Fruit fly (Drosophila melanogaster) whole organism, adult: ENCODE results near the gene SmB.

Source experiments
- CG11617 ChIP-seq: fragments of 200-800 bp; sonication (Bioruptor generic); optimal IDR thresholded peaks from 2 replicates; lab custom pipeline; 2017; ENCODE audit warnings: mild to moderate bottlenecking, missing biosample characterization, missing genetic modification reagents, missing genetic modification characterization
- CG12768 ChIP-seq: fragments of 200-800 bp; sonication (Bioruptor generic); optimal IDR thresholded peaks from 2 replicates; lab custom pipeline; 2017; ENCODE audit warnings: missing biosample characterization, missing genetic modification characterization, mild to moderate bottlenecking, moderate library complexity, missing genetic modification reagents
- CG14711 ChIP-seq: fragments of 200-800 bp; sonication (Bioruptor generic); optimal IDR thresholded peaks from 2 replicates; lab custom pipeline; 2018; ENCODE audit warnings: missing biosample characterization, mild to moderate bottlenecking, missing genetic modification characterization, moderate library complexity
- CG1620 ChIP-seq: fragments of 200-800 bp; sonication (Bioruptor generic); optimal IDR thresholded peaks from 2 replicates; lab custom pipeline; 2016; ENCODE audit warnings: missing biosample characterization, missing genetic modification characterization
- CG33017 ChIP-seq: fragments of 200-800 bp; sonication (Bioruptor generic); optimal IDR thresholded peaks from 2 replicates; lab custom pipeline; 2018; ENCODE audit warnings: missing biosample characterization, mild to moderate bottlenecking, missing genetic modification characterization, moderate library complexity
- CG5204 ChIP-seq: fragments of 200-800 bp; sonication (Bioruptor generic); optimal IDR thresholded peaks from 2 replicates; lab custom pipeline; 2016; ENCODE audit warnings: missing biosample characterization, missing genetic modification characterization
- CG7045 ChIP-seq: fragments of 200-800 bp; sonication (Bioruptor generic); optimal IDR thresholded peaks from 2 replicates; lab custom pipeline; 2017; ENCODE audit warnings: missing biosample characterization, mild to moderate bottlenecking, missing genetic modification characterization
- CG7101 ChIP-seq: fragments of 200-800 bp; sonication (Bioruptor generic); optimal IDR thresholded peaks from 2 replicates; lab custom pipeline; 2018; ENCODE audit warnings: missing biosample characterization, mild to moderate bottlenecking, missing genetic modification characterization, moderate library complexity
- Clk ChIP-seq: fragments of 200-800 bp; sonication (Bioruptor generic); optimal IDR thresholded peaks from 2 replicates; lab custom pipeline; 2017; ENCODE audit warnings: missing biosample characterization, missing genetic modification characterization
- Crg-1 ChIP-seq: fragments of 200-800 bp; sonication (Bioruptor generic); optimal IDR thresholded peaks from 2 replicates; lab custom pipeline; 2016; ENCODE audit warnings: missing biosample characterization, missing genetic modification characterization
- Hr96 ChIP-seq: fragments of 200-800 bp; sonication (Bioruptor generic); optimal IDR thresholded peaks from 2 replicates; lab custom pipeline; 2016; ENCODE audit warnings: missing biosample characterization, missing genetic modification characterization
- Mnt ChIP-seq: fragments of 200-800 bp; sonication (Bioruptor generic); optimal IDR thresholded peaks from 2 replicates; lab custom pipeline; 2016; ENCODE audit warnings: missing biosample characterization, mild to moderate bottlenecking, missing genetic modification characterization
- bab1 ChIP-seq: fragments of 200-800 bp; sonication (Bioruptor generic); optimal IDR thresholded peaks from 3 replicates; lab custom pipeline; 2019; ENCODE audit warnings: missing biosample characterization, mild to moderate bottlenecking, missing genetic modification characterization, moderate library complexity
- cic ChIP-seq: fragments of 200-800 bp; sonication (Bioruptor generic); optimal IDR thresholded peaks from 2 replicates; lab custom pipeline; 2017; ENCODE audit warnings: missing biosample characterization, mild to moderate bottlenecking, missing genetic modification characterization, moderate library complexity
- cnc ChIP-seq, 2 experiments: fragments of >200 bp; optimal IDR thresholded peaks; 2 replicates each; lab custom pipeline; 2017
- kay ChIP-seq: fragments of 200-800 bp; sonication (Bioruptor generic); peaks from one replicate; lab custom pipeline; 2016; ENCODE audit warnings: missing biosample characterization, missing genetic modification characterization, borderline replicate concordance
- ovo ChIP-seq: fragments of 200-800 bp; sonication (Bioruptor generic); optimal IDR thresholded peaks from 2 replicates; lab custom pipeline; 2016; ENCODE audit warnings: missing biosample characterization, missing genetic modification characterization
- pad ChIP-seq: fragments of 200-800 bp; sonication (Bioruptor generic); optimal IDR thresholded peaks from 3 replicates; lab custom pipeline; 2017; ENCODE audit warnings: missing biosample characterization, missing genetic modification characterization, mild to moderate bottlenecking, moderate library complexity, missing genetic modification reagents
- tj ChIP-seq: fragments of 200-800 bp; sonication (Bioruptor generic); optimal IDR thresholded peaks from 3 replicates; lab custom pipeline; 2017; ENCODE audit warnings: missing biosample characterization, mild to moderate bottlenecking, missing genetic modification characterization, moderate library complexity
- toe ChIP-seq: fragments of 200-800 bp; sonication (Bioruptor generic); optimal IDR thresholded peaks from 2 replicates; lab custom pipeline; 2016; ENCODE audit warnings: missing biosample characterization, missing genetic modification characterization

The SmB gene

dm6 chr2L:10428528-10428927, 2.1 kb upstream of the SmB start, which contains the start of gene CG5188:
CG5188 (plus strand) TSS chr2L:10428829.
- no peak for TF ChIP-seq CG1620
- TF ChIP-seq CG33017 = peak; percentile 66
- peak; percentile 55 for TF ChIP-seq CG7101
- TF ChIP-seq CG7045 (GFP tag; lab: Kevin White, UChicago) = peak; percentile 10
- peak; percentile 59 for TF ChIP-seq CG14711 (tag; lab: Kevin White, UChicago)
- peak; percentile 51 for TF ChIP-seq bab1 (GFP tag; lab: Kevin White, UChicago)
- TF ChIP-seq Crg-1 = no peak
- TF ChIP-seq toe (GFP tag; lab: Kevin White, UChicago) = no peak
- no peak for TF ChIP-seq CG12768 (GFP tag; lab: Kevin White, UChicago)
- TF ChIP-seq tj = peak; percentile 1
- peak; percentile 10 for TF ChIP-seq ovo
- peak; percentile 2 for TF ChIP-seq cic (GFP tag; lab: Kevin White, UChicago)
- TF ChIP-seq Mnt = peak; percentile 30
- peak; percentile 55 for TF ChIP-seq CG11617

dm6 chr2L:10425599-10425998, 828 bp downstream of the SmB start:
- no peak for TF ChIP-seq kay (GFP tag; lab: Kevin White, UChicago)
- no peak for TF ChIP-seq CG11617
- no peak for TF ChIP-seq CG12768 (GFP tag; lab: Kevin White, UChicago)
- TF ChIP-seq Mnt = no peak
- TF ChIP-seq bab1 (GFP tag; lab: Kevin White, UChicago) = no peak
- no peak for TF ChIP-seq CG7045 (GFP tag; lab: Kevin White, UChicago)
- no peak for TF ChIP-seq cnc (optimal IDR thresholded peaks at IDR 0.05; lab: Kevin White, UChicago)
- TF ChIP-seq Crg-1 = no peak
- no peak for TF ChIP-seq tj
- no peak for TF ChIP-seq CG5204 (GFP tag; lab: Kevin White, UChicago)
- no peak for TF ChIP-seq toe (GFP tag; lab: Kevin White, UChicago)
- TF ChIP-seq Clk = no peak
- no peak for TF ChIP-seq CG33017
- no peak for TF ChIP-seq CG14711 (tag; lab: Kevin White, UChicago)

- TF ChIP-seq CG7101 = no peak
- peak; percentile 88 for TF ChIP-seq tj
- peak; percentile 4 for TF ChIP-seq bab1 (GFP tag; lab: Kevin White, UChicago)
- no peak for TF ChIP-seq cnc (optimal IDR thresholded peaks at IDR 0.05; lab: Kevin White, UChicago)
- TF ChIP-seq kay (GFP tag; lab: Kevin White, UChicago) = peak; percentile 68
Observed at dm6 chr2L:10422643-10423606, 3.5 kb downstream of the SmB start, which contains the start of the genes pie and Wdfy2. pie (minus strand) TSS chr2L:10422780. Wdfy2 (plus strand) TSS chr2L:10423291.

- TF ChIP-seq kay (GFP tag; lab: Kevin White, UChicago) = peak; percentile 94
- TF ChIP-seq CG7101 = no peak
- no peak for TF ChIP-seq CG33017
- TF ChIP-seq tj = no peak
- TF ChIP-seq CG14711 (tag; lab: Kevin White, UChicago) = no peak
- no peak for TF ChIP-seq pad (GFP tag; lab: Kevin White, UChicago)
- no peak for TF ChIP-seq cic (GFP tag; lab: Kevin White, UChicago)
- no peak for TF ChIP-seq CG7045 (GFP tag; lab: Kevin White, UChicago)
- no peak for TF ChIP-seq Hr96 (GFP tag; lab: Kevin White, UChicago)
- no peak for TF ChIP-seq CG11617
- no peak for TF ChIP-seq Crg-1
- no peak for TF ChIP-seq ovo
- peak; percentile 16 for TF ChIP-seq Mnt
- TF ChIP-seq CG1620 = no peak
- TF ChIP-seq bab1 (GFP tag; lab: Kevin White, UChicago) = no peak
- TF ChIP-seq toe (GFP tag; lab: Kevin White, UChicago) = no peak
Observed at dm6 chr2L:10418981-10419380, 7.4 kb downstream of the SmB start, which contains the start of gene RfC3. RfC3 (plus strand) TSS chr2L:10419190.

- TF ChIP-seq kay (GFP tag; lab: Kevin White, UChicago) (no peak), cnc (optimal IDR thresholded peaks at IDR 0.05; lab: Kevin White, UChicago) (peak in 1 of 2 experiments; percentile 37), CG12768 (GFP tag; lab: Kevin White, UChicago) (peak; percentile 61), tj (peak; percentile 39), ovo (no peak), CG7045 (GFP tag; lab: Kevin White, UChicago) (peak; percentile 64), Hr96 (GFP tag; lab: Kevin White, UChicago) (no peak), Clk (peak; percentile 31), bab1 (GFP tag; lab: Kevin White, UChicago) (no peak), CG5204 (GFP tag; lab: Kevin White, UChicago) (no peak), CG33017 (peak; percentile 41), toe (GFP tag; lab: Kevin White, UChicago) (no peak), CG1620 (peak; percentile 46), cic (GFP tag; lab: Kevin White, UChicago) (no peak), pad (GFP tag; lab: Kevin White, UChicago) (peak; percentile 52), CG14711 (tag; lab: Kevin White, UChicago) (peak; percentile 47), CG11617 (peak; percentile 78), CG7101 (peak; percentile 60), Mnt (peak; percentile 33), Crg-1 (no peak)
Observed at dm6 chr2L:10413251-10414127, 12.9 kb downstream of the SmB start, which contains the start of the genes CG5355 and Klp31E. CG5355 (minus strand) TSS chr2L:10413463. Klp31E (plus strand) TSS chr2L:10414017.
